Fruit fly (Drosophila melanogaster): ENCODE results near the gene RpS30.

RpS30 gene

dm6 chr3R:20836257-20836856 is 14.0 kb upstream of the RpS30 start:
- TF ChIP-seq CG6854 (GFP tag; optimal IDR thresholded peaks at IDR 0.05), result no peak
- TF ChIP-seq CG4318 (GFP tag; optimal IDR thresholded peaks at IDR 0.05), result peak; percentile 58
- TF ChIP-seq net (GFP tag; optimal IDR thresholded peaks at IDR 0.05), result peak; percentile 5
- TF ChIP-seq Eip78C (GFP tag), result peak; percentile 81
- peak; percentile 13 for TF ChIP-seq spab (GFP tag; optimal IDR thresholded peaks at IDR 0.05)
- peak; percentile 4 for TF ChIP-seq topi (GFP tag; optimal IDR thresholded peaks at IDR 0.05)
- TF ChIP-seq CG10631 (GFP tag; optimal IDR thresholded peaks at IDR 0.05), result peak; percentile 43
- 0 out of 3 replicates have a peak, but pooled peaks have one; percentile 31 for TF ChIP-seq CG8119 (GFP tag; IDR thresholded peaks at IDR 0.05)
- peak; percentile 26 for TF ChIP-seq fd59A (GFP tag; optimal IDR thresholded peaks at IDR 0.05)
- no peak for TF ChIP-seq CG11294 (GFP tag; IDR thresholded peaks at IDR 0.05)
- no peak for TF ChIP-seq cyc (GFP tag; optimal IDR thresholded peaks at IDR 0.05)
- TF ChIP-seq acj6 (GFP tag; optimal IDR thresholded peaks at IDR 0.05), result peak; percentile 37
- TF ChIP-seq Sox14 (GFP tag; optimal IDR thresholded peaks at IDR 0.05), result no peak
- TF ChIP-seq CG6276 (GFP tag; optimal IDR thresholded peaks at IDR 0.05), result peak; percentile 49
- TF ChIP-seq Sox102F (GFP tag; optimal IDR thresholded peaks at IDR 0.05), result no peak
- peak; percentile 12 for TF ChIP-seq pdm3 (GFP tag; optimal IDR thresholded peaks at IDR 0.05)
- TF ChIP-seq dac (GFP tag; optimal IDR thresholded peaks at IDR 0.05), result peak; percentile 31
- no peak for TF ChIP-seq Eip93F (GFP tag; optimal IDR thresholded peaks at IDR 0.05)
- peak; percentile 27 for TF ChIP-seq CG34406 (GFP tag; optimal IDR thresholded peaks at IDR 0.05)
- no peak for TF ChIP-seq CG6792 (GFP tag; optimal IDR thresholded peaks at IDR 0.05)
- no peak for TF ChIP-seq CG31627 (GFP tag; optimal IDR thresholded peaks at IDR 0.05)
- peak; percentile 75 for TF ChIP-seq svp (GFP tag)
- TF ChIP-seq achi (GFP tag; optimal IDR thresholded peaks at IDR 0.05), result peak; percentile 27
- TF ChIP-seq Hr4 (GFP tag; optimal IDR thresholded peaks at IDR 0.05), result peak; percentile 49
- no peak for TF ChIP-seq Gug (GFP tag; IDR thresholded peaks at IDR 0.05)
- TF ChIP-seq CG32006 (GFP tag; optimal IDR thresholded peaks at IDR 0.05), result peak; percentile 83
- peak; percentile 27 for TF ChIP-seq CG3919 (GFP tag; optimal IDR thresholded peaks at IDR 0.05)
- peak; percentile 27 for TF ChIP-seq CG16779 (tag; optimal IDR thresholded peaks at IDR 0.05)
- TF ChIP-seq Met (GFP tag; optimal IDR thresholded peaks at IDR 0.05), result peak; percentile 8
- TF ChIP-seq OdsH (GFP tag; optimal IDR thresholded peaks at IDR 0.05), result peak; percentile 44
- TF ChIP-seq salr (GFP tag; optimal IDR thresholded peaks at IDR 0.05), result peak in 1 of 2 experiments; percentile 49
- no peak for TF ChIP-seq CG6808 (GFP tag; optimal IDR thresholded peaks at IDR 0.05)
- TF ChIP-seq Blimp-1 (GFP tag; optimal IDR thresholded peaks at IDR 0.05), result no peak

- no peak for TF ChIP-seq Smox (GFP tag; optimal IDR thresholded peaks at IDR 0.05)
- TF ChIP-seq CG6276 (GFP tag; optimal IDR thresholded peaks at IDR 0.05), result no peak
- no peak for TF ChIP-seq salr (GFP tag; optimal IDR thresholded peaks at IDR 0.05)
- TF ChIP-seq esn (GFP tag; optimal IDR thresholded peaks at IDR 0.05), result peak; percentile 4
- TF ChIP-seq fkh (GFP tag; optimal IDR thresholded peaks at IDR 0.05), result peak; percentile 57
- peak; percentile 58 for TF ChIP-seq svp (GFP tag)
- TF ChIP-seq CG11294 (GFP tag; IDR thresholded peaks at IDR 0.05), result no peak
- TF ChIP-seq CG31627 (GFP tag; optimal IDR thresholded peaks at IDR 0.05), result no peak
- peak; percentile 52 for TF ChIP-seq CG11902 (GFP tag; optimal IDR thresholded peaks at IDR 0.05)
- TF ChIP-seq vri (GFP tag; optimal IDR thresholded peaks at IDR 0.05), result peak; percentile 64
- TF ChIP-seq dsx (GFP tag; optimal IDR thresholded peaks at IDR 0.05; ENCODE audit: poor library complexity, severe bottlenecking), result no peak
- no peak for TF ChIP-seq CG3919 (GFP tag; optimal IDR thresholded peaks at IDR 0.05)
- no peak for TF ChIP-seq Gug (GFP tag; IDR thresholded peaks at IDR 0.05)
- no peak for TF ChIP-seq CG32006 (GFP tag; optimal IDR thresholded peaks at IDR 0.05)
- peak; percentile 67 for TF ChIP-seq Eip78C (GFP tag)
- no peak for TF ChIP-seq topi (GFP tag; optimal IDR thresholded peaks at IDR 0.05)
- TF ChIP-seq fd85E (GFP tag; optimal IDR thresholded peaks at IDR 0.05), result no peak
Observed at dm6 chr3R:20837242-20837664, 13.1 kb upstream of the RpS30 start.
